Worm (Caenorhabditis elegans) whole organism, early embryonic: Measurements from ENCODE around the gene ZC239.15.

ENCODE experiments used
- B0310.2 ChIP-seq: sonication (generic microtip); optimal IDR thresholded peaks from 2 replicates; lab custom pipeline; 2016; ENCODE audit warnings: mild to moderate bottlenecking, missing genetic modification characterization, missing compliant biosample characterization
- aly-1 ChIP-seq: sonication (generic microtip); optimal IDR thresholded peaks from 2 replicates; lab custom pipeline; 2016; ENCODE audit warnings: missing genetic modification characterization, missing compliant biosample characterization
- ama-1 ChIP-seq: fragments of 150-350 bp; optimal IDR thresholded peaks from 2 replicates; lab custom pipeline; 2014
- ceh-13 ChIP-seq: fragments of 200-800 bp; sonication (Bioruptor generic); optimal IDR thresholded peaks from 2 replicates; lab custom pipeline; 2018; ENCODE audit warnings: mild to moderate bottlenecking, missing genetic modification characterization, missing compliant biosample characterization
- ceh-36 ChIP-seq: sonication (generic microtip); optimal IDR thresholded peaks from 2 replicates; lab custom pipeline; 2016; ENCODE audit warnings: missing genetic modification characterization, inconsistent platforms, missing compliant biosample characterization
- ets-7 ChIP-seq: sonication (generic microtip); optimal IDR thresholded peaks from 2 replicates; lab custom pipeline; 2016; ENCODE audit warnings: missing genotype, missing genetic modification characterization, missing compliant biosample characterization
- flt-1 ChIP-seq: fragments of 200-800 bp; sonication (Bioruptor generic); IDR thresholded peaks from 2 replicates; pipeline ENCODE4 v1.3.6; 2022; ENCODE audit warnings: missing genetic modification characterization, missing compliant biosample characterization
- hmg-4 ChIP-seq: fragments of 200-800 bp; sonication (Bioruptor generic); optimal IDR thresholded peaks from 2 replicates; lab custom pipeline; 2018; ENCODE audit warnings: mild to moderate bottlenecking, missing genetic modification characterization, missing compliant biosample characterization
- hnd-1 ChIP-seq: sonication (generic microtip); optimal IDR thresholded peaks from 2 replicates; lab custom pipeline; 2016; ENCODE audit warnings: missing genetic modification characterization, missing compliant biosample characterization
- pes-1 ChIP-seq: fragments of 200-800 bp; sonication (Bioruptor generic); IDR thresholded peaks from 2 replicates; pipeline ENCODE4 v1.3.6; 2022; ENCODE audit warnings: missing genetic modification reagents, missing genetic modification characterization, missing compliant biosample characterization
- scrt-1 ChIP-seq: fragments of 200-800 bp; sonication (Bioruptor generic); IDR thresholded peaks from 2 replicates; pipeline ENCODE4 v1.3.6; 2022; ENCODE audit warnings: missing genetic modification characterization, missing compliant biosample characterization
- sea-1 ChIP-seq: fragments of 200-800 bp; sonication (Bioruptor generic); conservative IDR thresholded peaks from 2 replicates; pipeline ENCODE4 v1.3.6; 2022; ENCODE audit warnings: missing genetic modification characterization, missing compliant biosample characterization
- tbx-11 ChIP-seq: fragments of 200-800 bp; sonication (Bioruptor generic); IDR thresholded peaks from 2 replicates; pipeline ENCODE4 v1.3.6; 2022; ENCODE audit warnings: missing genetic modification characterization, missing compliant biosample characterization
- tra-4 ChIP-seq: sonication (generic microtip); optimal IDR thresholded peaks from 2 replicates; lab custom pipeline; 2017; ENCODE audit warnings: missing genetic modification characterization, missing compliant biosample characterization

- TF ChIP-seq hmg-4 (GFP tag; lab: Kevin White, UChicago) (no peak), ama-1 (lab: Kevin White, UChicago) (no peak), flt-1 (GFP tag; lab: Robert Waterston, UW) (no peak), B0310.2 (tag; lab: Kevin White, UChicago) (no peak), scrt-1 (GFP tag; lab: Robert Waterston, UW) (no peak), aly-1 (tag; lab: Kevin White, UChicago) (no peak), ets-7 (tag; lab: Kevin White, UChicago) (no peak), ceh-36 (tag; lab: Kevin White, UChicago) (no peak), ceh-13 (no peak), sea-1 (no peak), pes-1 (GFP tag; lab: Robert Waterston, UW) (no peak), hnd-1 (no peak), tra-4 (tag; lab: Kevin White, UChicago) (no peak), tbx-11 (GFP tag; lab: Robert Waterston, UW) (no peak)
Observed at ce11 chrII:3244070-3244469, 19.5 kb upstream of the ZC239.15 start, which contains the start of gene C17F4.12.
